Fruit fly (Drosophila melanogaster) whole organism, embryonic: ENCODE measurements around the gene Pak.

Experiments used
- Atf3 ChIP-seq: fragments of 200-800 bp; sonication (Bioruptor generic); optimal IDR thresholded peaks from 3 replicates; lab custom pipeline; 2016; ENCODE audit warnings: missing biosample characterization, missing genetic modification characterization
- CG10431 ChIP-seq: fragments of 200-800 bp; sonication (Bioruptor generic); optimal IDR thresholded peaks from 3 replicates; lab custom pipeline; 2018; ENCODE audit warnings: missing biosample characterization, mild to moderate bottlenecking, missing genetic modification characterization
- CG12071 ChIP-seq: fragments of 200-800 bp; sonication (Bioruptor generic); optimal IDR thresholded peaks from 3 replicates; lab custom pipeline; 2018; ENCODE audit warnings: missing biosample characterization, mild to moderate bottlenecking, missing genetic modification characterization
- CG13296 ChIP-seq: fragments of 200-800 bp; sonication (Bioruptor generic); optimal IDR thresholded peaks from 3 replicates; lab custom pipeline; 2018; ENCODE audit warnings: missing biosample characterization, mild to moderate bottlenecking, missing genetic modification characterization
- CG14441 ChIP-seq: fragments of 200-800 bp; sonication (Bioruptor generic); IDR thresholded peaks from 2 replicates; pipeline ENCODE4 v1.3.6; 2022; ENCODE audit warnings: missing biosample characterization, missing genetic modification characterization
- CG15479 ChIP-seq: fragments of 200-800 bp; sonication (Bioruptor generic); optimal IDR thresholded peaks from 3 replicates; lab custom pipeline; 2019; ENCODE audit warnings: missing biosample characterization, mild to moderate bottlenecking, missing genetic modification characterization, moderate library complexity
- CG1603 ChIP-seq: fragments of 200-800 bp; sonication (Bioruptor generic); optimal IDR thresholded peaks from 2 replicates; lab custom pipeline; 2019; ENCODE audit warnings: missing biosample characterization, mild to moderate bottlenecking, missing genetic modification characterization, moderate library complexity
- CG2199 ChIP-seq: fragments of 200-800 bp; sonication (Bioruptor generic); IDR thresholded peaks from 3 replicates; pipeline ENCODE4 v1.3.6; 2022; ENCODE audit warnings: missing biosample characterization, missing genetic modification characterization
- CG2678 ChIP-seq: fragments of 200-800 bp; sonication (Bioruptor generic); optimal IDR thresholded peaks from 3 replicates; lab custom pipeline; 2019; ENCODE audit warnings: missing biosample characterization, mild to moderate bottlenecking, missing genetic modification characterization, moderate library complexity
- CG31224 ChIP-seq: fragments of 200-800 bp; sonication (Bioruptor generic); IDR thresholded peaks from 2 replicates; pipeline ENCODE4 v1.3.6; 2022; ENCODE audit warnings: missing biosample characterization, missing genetic modification characterization
- CG34376 ChIP-seq: fragments of 200-800 bp; sonication (Bioruptor generic); optimal IDR thresholded peaks from 2 replicates; lab custom pipeline; 2018; ENCODE audit warnings: missing biosample characterization, mild to moderate bottlenecking, missing genetic modification characterization
- CG34422 ChIP-seq: fragments of 200-800 bp; sonication (Bioruptor generic); IDR thresholded peaks from 3 replicates; pipeline ENCODE4 v1.3.6; 2022; ENCODE audit warnings: missing biosample characterization, missing genetic modification characterization
- CG4360 ChIP-seq: fragments of 200-800 bp; sonication (Bioruptor generic); IDR thresholded peaks from 2 replicates; pipeline ENCODE4 v1.3.6; 2022; ENCODE audit warnings: missing biosample characterization, missing genetic modification characterization
- CG4707 ChIP-seq: fragments of 200-800 bp; sonication (Bioruptor generic); optimal IDR thresholded peaks from 2 replicates; lab custom pipeline; 2018; ENCODE audit warnings: missing biosample characterization, mild to moderate bottlenecking, missing genetic modification characterization, moderate library complexity
- CG5180 ChIP-seq: fragments of 200-800 bp; sonication (Bioruptor generic); optimal IDR thresholded peaks from 3 replicates; lab custom pipeline; 2017; ENCODE audit warnings: missing biosample characterization, missing genetic modification characterization, mild to moderate bottlenecking, moderate library complexity, missing genetic modification reagents
- CG6175 ChIP-seq: fragments of 200-800 bp; sonication (Bioruptor generic); IDR thresholded peaks from 3 replicates; pipeline ENCODE4 v1.3.6; 2022; ENCODE audit warnings: missing biosample characterization, missing genetic modification characterization
- CG7556 ChIP-seq: fragments of 200-800 bp; sonication (Bioruptor generic); optimal IDR thresholded peaks from 2 replicates; lab custom pipeline; 2017; ENCODE audit warnings: missing biosample characterization, mild to moderate bottlenecking, missing genetic modification characterization
- CG8924 ChIP-seq: fragments of 200-800 bp; optimal IDR thresholded peaks from 3 replicates; lab custom pipeline; 2019; ENCODE audit warnings: missing biosample characterization, mild to moderate bottlenecking, missing genetic modification characterization, moderate library complexity
- CG8944 ChIP-seq: fragments of 200-800 bp; sonication (Bioruptor generic); optimal IDR thresholded peaks from 3 replicates; lab custom pipeline; 2016; ENCODE audit warnings: missing biosample characterization, missing genetic modification characterization
- CTCF ChIP-seq: fragments of 200-800 bp; sonication (Bioruptor generic); optimal IDR thresholded peaks from 2 replicates; lab custom pipeline; 2017; ENCODE audit warnings: missing biosample characterization, mild to moderate bottlenecking, missing genetic modification characterization, moderate library complexity
- D19A ChIP-seq: fragments of 200-800 bp; optimal IDR thresholded peaks from 3 replicates; lab custom pipeline; 2019; ENCODE audit warnings: missing biosample characterization, mild to moderate bottlenecking, missing genetic modification characterization, moderate library complexity
- Dll ChIP-seq: fragments of 200-800 bp; sonication (Bioruptor generic); IDR thresholded peaks from 4 replicates; pipeline ENCODE4 v1.3.6; 2022; ENCODE audit warnings: missing biosample characterization, missing genetic modification characterization; ENCODE audit not compliant: partially characterized antibody
- H15 ChIP-seq: fragments of 200-800 bp; sonication (Bioruptor generic); IDR thresholded peaks from 3 replicates; pipeline ENCODE4 v1.3.6; 2022; ENCODE audit warnings: missing biosample characterization, missing genetic modification characterization
- H2.0 ChIP-seq: fragments of 200-800 bp; sonication (Bioruptor generic); IDR thresholded peaks from 2 replicates; pipeline ENCODE4 v1.3.6; 2022; ENCODE audit warnings: missing biosample characterization, missing genetic modification characterization
- HmgZ ChIP-seq: fragments of 200-800 bp; sonication (Bioruptor generic); optimal IDR thresholded peaks from 2 replicates; lab custom pipeline; 2018; ENCODE audit warnings: missing biosample characterization, mild to moderate bottlenecking, missing genetic modification characterization
- Hr51 ChIP-seq, 2 experiments: fragments of 200-800 bp; sonication (Bioruptor generic); optimal IDR thresholded peaks; 2 replicates in 1 of 2; 3 replicates in 1 of 2; lab custom pipeline; 2016 to 2018; ENCODE audit warnings: missing biosample characterization in 2 of 2, missing genetic modification characterization in 2 of 2, mild to moderate bottlenecking in 1 of 2, moderate library complexity in 1 of 2
- Sry-δ ChIP-seq: fragments of 200-800 bp; sonication (Bioruptor generic); optimal IDR thresholded peaks from 2 replicates; lab custom pipeline; 2016; ENCODE audit warnings: missing biosample characterization, missing genetic modification characterization
- Vsx1 ChIP-seq: fragments of 200-800 bp; sonication (Bioruptor generic); optimal IDR thresholded peaks from 2 replicates; lab custom pipeline; 2017; ENCODE audit warnings: missing biosample characterization, mild to moderate bottlenecking, missing genetic modification characterization, missing genetic modification reagents
- bowl ChIP-seq: fragments of 200-800 bp; sonication (Bioruptor generic); IDR thresholded peaks from 2 replicates; pipeline ENCODE4 v1.3.6; 2022; ENCODE audit warnings: missing biosample characterization, missing genetic modification characterization
- bsh ChIP-seq, 2 experiments: fragments of 200-800 bp; sonication (Bioruptor generic); optimal IDR thresholded peaks; 2 replicates each; lab custom pipeline; 2017 to 2018; ENCODE audit warnings: mild to moderate bottlenecking in 2 of 2, missing biosample characterization in 2 of 2, missing genetic modification characterization in 2 of 2, moderate library complexity in 1 of 2
- cad ChIP-seq: fragments of >200 bp; optimal IDR thresholded peaks from 2 replicates; lab custom pipeline; 2017; ENCODE audit warnings: missing biosample characterization, missing genetic modification characterization
- caup ChIP-seq: fragments of 200-800 bp; sonication (Bioruptor generic); optimal IDR thresholded peaks from 3 replicates; lab custom pipeline; 2017; ENCODE audit warnings: missing biosample characterization, mild to moderate bottlenecking, missing genetic modification characterization, moderate library complexity; ENCODE audit not compliant: severe bottlenecking
- dimm ChIP-seq: fragments of 200-800 bp; sonication (Bioruptor generic); IDR thresholded peaks from 2 replicates; pipeline ENCODE4 v1.3.6; 2022; ENCODE audit warnings: missing biosample characterization, missing genetic modification characterization
- esg ChIP-seq: fragments of 200-800 bp; sonication (Bioruptor generic); conservative IDR thresholded peaks from 2 replicates; pipeline ENCODE4 v1.3.6; 2022; ENCODE audit warnings: missing biosample characterization, missing genetic modification characterization
- gcm ChIP-seq: fragments of 200-800 bp; sonication (Bioruptor generic); optimal IDR thresholded peaks from 2 replicates; lab custom pipeline; 2019; ENCODE audit warnings: missing biosample characterization, mild to moderate bottlenecking, missing genetic modification characterization, moderate library complexity
- grn ChIP-seq: fragments of 200-800 bp; sonication (Bioruptor generic); optimal IDR thresholded peaks from 3 replicates; lab custom pipeline; 2017; ENCODE audit warnings: missing biosample characterization, missing genetic modification characterization
- ham ChIP-seq: fragments of 200-800 bp; sonication (Bioruptor generic); IDR thresholded peaks from 2 replicates; pipeline ENCODE4 v1.3.6; 2022; ENCODE audit warnings: missing biosample characterization, missing genetic modification characterization
- lilli ChIP-seq: fragments of 200-800 bp; sonication (Bioruptor generic); optimal IDR thresholded peaks from 3 replicates; lab custom pipeline; 2016; ENCODE audit warnings: missing biosample characterization, missing genetic modification characterization
- row ChIP-seq: fragments of 200-800 bp; sonication (Bioruptor generic); IDR thresholded peaks from 3 replicates; pipeline ENCODE4 v1.3.6; 2022; ENCODE audit warnings: missing biosample characterization, missing genetic modification characterization
- run ChIP-seq: fragments of 200-800 bp; sonication (Bioruptor generic); optimal IDR thresholded peaks from 3 replicates; lab custom pipeline; 2018; ENCODE audit warnings: missing biosample characterization, mild to moderate bottlenecking, missing genetic modification characterization
- sc ChIP-seq, 3 experiments: fragments of >200 bp in 2 of 3; fragments of 200-800 bp in 1 of 3; sonication (Bioruptor generic) in 1 of 3; optimal IDR thresholded peaks; 2 replicates in 2 of 3; 3 replicates in 1 of 3; lab custom pipeline; 2017; ENCODE audit warnings: mild to moderate bottlenecking in 1 of 3, missing biosample characterization in 1 of 3, missing genetic modification characterization in 1 of 3, missing genetic modification reagents in 1 of 3
- sd ChIP-seq: fragments of 200-800 bp; sonication (Bioruptor generic); optimal IDR thresholded peaks from 3 replicates; lab custom pipeline; 2018; ENCODE audit warnings: missing biosample characterization, mild to moderate bottlenecking, missing genetic modification characterization, moderate library complexity
- sens ChIP-seq: fragments of 200-800 bp; sonication (Bioruptor generic); peaks from one replicate; lab custom pipeline; 2016; ENCODE audit warnings: missing biosample characterization, missing genetic modification characterization
- ssp ChIP-seq: fragments of 200-800 bp; sonication (Bioruptor generic); IDR thresholded peaks from 2 replicates; pipeline ENCODE4 v1.3.6; 2022; ENCODE audit warnings: missing biosample characterization, missing genetic modification characterization
- tna ChIP-seq: fragments of 200-800 bp; sonication (Bioruptor generic); IDR thresholded peaks from 2 replicates; pipeline ENCODE4 v1.3.6; 2022; ENCODE audit warnings: missing biosample characterization, missing genetic modification characterization; ENCODE audit not compliant: partially characterized antibody
- trh ChIP-seq: fragments of 200-800 bp; sonication (Bioruptor generic); optimal IDR thresholded peaks from 2 replicates; lab custom pipeline; 2016; ENCODE audit warnings: missing biosample characterization, missing genetic modification characterization
- unpg ChIP-seq: fragments of 200-800 bp; sonication (Bioruptor generic); optimal IDR thresholded peaks from 3 replicates; lab custom pipeline; 2018; ENCODE audit warnings: missing biosample characterization, mild to moderate bottlenecking, missing genetic modification characterization, moderate library complexity
- wek ChIP-seq: fragments of 200-800 bp; sonication (Bioruptor generic); optimal IDR thresholded peaks from 3 replicates; lab custom pipeline; 2018; ENCODE audit warnings: missing biosample characterization, mild to moderate bottlenecking, missing genetic modification characterization, moderate library complexity
- zen ChIP-seq: fragments of 200-800 bp; sonication (Bioruptor generic); optimal IDR thresholded peaks from 3 replicates; lab custom pipeline; 2018; ENCODE audit warnings: missing biosample characterization, mild to moderate bottlenecking, missing genetic modification characterization, moderate library complexity

Pak gene

dm6 chr3R:6397611-6398092 lies 47.0 kb downstream of the Pak start (continued):
- TF ChIP-seq H15 (GFP tag; lab: Robert Waterston, UW) (no peak), H2.0 (GFP tag; lab: Robert Waterston, UW) (no peak), CG34422 (GFP tag; lab: Robert Waterston, UW) (no peak), trh (GFP tag; lab: Kevin White, UChicago) (no peak), Vsx1 (GFP tag; lab: Kevin White, UChicago) (peak; percentile 20), CG4360 (GFP tag; lab: Robert Waterston, UW) (no peak), wek (GFP tag; lab: Kevin White, UChicago) (no peak), CG14441 (GFP tag; lab: Robert Waterston, UW) (no peak), CG1603 (no peak), esg (GFP tag; lab: Robert Waterston, UW) (0 out of 2 replicates have a peak, but pooled peaks have one; percentile 23), ham (GFP tag; lab: Robert Waterston, UW) (no peak), CG7556 (GFP tag; lab: Kevin White, UChicago) (peak; percentile 11), lilli (GFP tag; lab: Kevin White, UChicago) (peak; percentile 26), D19A (tag; lab: Kevin White, UChicago) (peak; percentile 66), row (GFP tag; lab: Robert Waterston, UW) (peak; percentile 61), sc (optimal IDR thresholded peaks at IDR 0.05; lab: Kevin White, UChicago) (no peak), sc (GFP tag; optimal IDR thresholded peaks at IDR 0.05; lab: Kevin White, UChicago) (no peak)

dm6 chr3R:6399289-6399688 lies 48.6 kb downstream of the Pak start:
- peak; percentile 41 for TF ChIP-seq CG10431 (GFP tag; lab: Kevin White, UChicago)
- no peak for TF ChIP-seq CG8924
- peak; percentile 17 for TF ChIP-seq CG4707 (GFP tag; lab: Kevin White, UChicago)
- no peak for TF ChIP-seq Sry-δ (GFP tag; lab: Kevin White, UChicago)
- TF ChIP-seq grn (GFP tag; lab: Kevin White, UChicago) = no peak
- peak in 1 of 2 experiments; percentile 23 for TF ChIP-seq Hr51 (GFP tag; optimal IDR thresholded peaks at IDR 0.05; lab: Kevin White, UChicago)
- peak; percentile 80 for TF ChIP-seq cad (GFP tag; lab: Kevin White, UChicago)
- no peak for TF ChIP-seq Atf3 (GFP tag; lab: Kevin White, UChicago)
- no peak for TF ChIP-seq gcm (GFP tag; lab: Kevin White, UChicago)
- TF ChIP-seq Vsx1 (GFP tag; lab: Kevin White, UChicago) = peak; percentile 51
- TF ChIP-seq Dll (GFP tag; lab: Robert Waterston, UW) = no peak
- TF ChIP-seq caup = no peak
- TF ChIP-seq zen (tag; lab: Kevin White, UChicago) = peak; percentile 54
- peak; percentile 3 for TF ChIP-seq CG5180 (GFP tag; lab: Kevin White, UChicago)
- TF ChIP-seq sd (tag; lab: Kevin White, UChicago) = peak; percentile 46
- TF ChIP-seq CG31224 (GFP tag; lab: Robert Waterston, UW) = peak; percentile 52; the same call in 1 of the 2 replicates
- no peak for TF ChIP-seq dimm (GFP tag; lab: Robert Waterston, UW)
- no peak for TF ChIP-seq tna (GFP tag; lab: Robert Waterston, UW)
- peak; percentile 78; the same call in 1 of the 3 replicates for TF ChIP-seq CG2199 (GFP tag; lab: Robert Waterston, UW)
- TF ChIP-seq unpg (GFP tag; lab: Kevin White, UChicago) = peak; percentile 4
- peak; percentile 10 for TF ChIP-seq CTCF (GFP tag; lab: Kevin White, UChicago)
- no peak for TF ChIP-seq run (tag; lab: Kevin White, UChicago)
- TF ChIP-seq sens (GFP tag; lab: Kevin White, UChicago) = peak; percentile 26
- TF ChIP-seq CG12071 (GFP tag; lab: Kevin White, UChicago) = peak; percentile 46
- TF ChIP-seq CG2678 (tag; lab: Kevin White, UChicago) = peak; percentile 14
- no peak for TF ChIP-seq HmgZ (tag; lab: Kevin White, UChicago)
- no peak for TF ChIP-seq bowl (GFP tag; lab: Robert Waterston, UW)
- no peak for TF ChIP-seq ssp
- no peak for TF ChIP-seq bsh (GFP tag; optimal IDR thresholded peaks at IDR 0.05; lab: Kevin White, UChicago)
- TF ChIP-seq CG15479 (GFP tag; lab: Kevin White, UChicago) = peak; percentile 53
- TF ChIP-seq CG34376 (GFP tag; lab: Kevin White, UChicago) = peak; percentile 28
- TF ChIP-seq CG8944 (GFP tag; lab: Kevin White, UChicago) = no peak
- TF ChIP-seq CG6175 = no peak
- TF ChIP-seq CG13296 (GFP tag; lab: Kevin White, UChicago) = no peak
